Worm (Caenorhabditis elegans) whole organism, young adult: ENCODE results near the gene oac-54.

Experiments used
- him-1 ChIP-seq: sonication (generic microtip); optimal IDR thresholded peaks from 2 replicates; lab custom pipeline; 2016; ENCODE audit warnings: missing genotype, missing genetic modification reagents, missing genetic modification characterization, missing compliant biosample characterization
- hsf-1 ChIP-seq: fragments of 200-800 bp; sonication (Bioruptor generic); IDR thresholded peaks from 2 replicates; pipeline ENCODE4 v1.3.6; 2022; ENCODE audit warnings: missing genetic modification reagents, missing genetic modification characterization, missing compliant biosample characterization
- lin-40 ChIP-seq: sonication (generic microtip); optimal IDR thresholded peaks from 2 replicates; lab custom pipeline; 2016; ENCODE audit warnings: missing genetic modification characterization, mild to moderate bottlenecking, missing compliant biosample characterization, missing genotype, missing genetic modification reagents
- lsy-27 ChIP-seq: sonication (generic microtip); optimal IDR thresholded peaks from 2 replicates; lab custom pipeline; 2017; ENCODE audit warnings: missing genetic modification characterization, mild to moderate bottlenecking, missing compliant biosample characterization, antibody characterized with exemption, missing genotype, borderline replicate concordance; ENCODE audit not compliant: insufficient read depth
- mxl-1 ChIP-seq: sonication (generic microtip); optimal IDR thresholded peaks from 2 replicates; lab custom pipeline; 2016; ENCODE audit warnings: missing genetic modification characterization, missing compliant biosample characterization
- xnd-1 ChIP-seq: sonication (generic microtip); optimal IDR thresholded peaks from 2 replicates; lab custom pipeline; 2016; ENCODE audit warnings: missing genotype, missing genetic modification reagents, missing genetic modification characterization, missing compliant biosample characterization

DNA sequence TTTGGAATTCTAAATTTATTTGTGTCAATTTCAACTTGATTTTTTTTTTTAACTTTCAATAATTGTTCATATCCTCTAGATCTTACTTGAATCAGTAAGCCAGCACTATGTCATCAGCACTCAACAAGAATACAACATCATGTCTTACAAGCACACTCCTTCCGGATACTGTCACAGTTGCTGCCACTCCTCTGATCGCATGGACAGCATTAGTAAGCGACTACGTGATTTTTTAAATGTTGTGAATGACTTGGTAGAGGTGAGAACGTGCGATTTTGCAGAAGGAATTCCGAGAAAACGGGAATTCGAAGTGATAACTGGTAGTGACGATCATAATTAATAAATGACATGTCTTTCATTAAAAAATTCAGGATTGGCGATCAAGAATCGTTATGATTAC, at the start of gene oac-54:
- TF ChIP-seq lsy-27 (no peak), mxl-1 (tag; lab: Kevin White, UChicago) (no peak), him-1 (no peak), lin-40 (tag; lab: Kevin White, UChicago) (no peak), hsf-1 (GFP tag; lab: Robert Waterston, UW) (no peak), xnd-1 (no peak)
